Worm (Caenorhabditis elegans) whole organism, mixed stage, embryonic: ENCODE results near the gene lrx-1.

Experiments used
- M03D4.4 ChIP-seq: sonication (generic microtip); optimal IDR thresholded peaks from 2 replicates; lab custom pipeline; 2017; ENCODE audit warnings: mild to moderate bottlenecking, missing genetic modification characterization, missing compliant biosample characterization
- bed-3 ChIP-seq: fragments of 200-800 bp; sonication (Bioruptor generic); optimal IDR thresholded peaks from 3 replicates; lab custom pipeline; 2018; ENCODE audit warnings: mild to moderate bottlenecking, missing genetic modification characterization, moderate library complexity, missing compliant biosample characterization
- blmp-1 ChIP-seq: fragments of 150-350 bp; optimal IDR thresholded peaks from 2 replicates; lab custom pipeline; 2014; ENCODE audit warnings: missing biosample characterization, missing genetic modification characterization
- ceh-39 ChIP-seq: fragments of 150-350 bp; optimal IDR thresholded peaks from 2 replicates; lab custom pipeline; 2014; ENCODE audit warnings: missing biosample characterization, missing genetic modification characterization
- ceh-43 ChIP-seq: fragments of 200-800 bp; sonication (Bioruptor generic); optimal IDR thresholded peaks from 2 replicates; lab custom pipeline; 2018; ENCODE audit warnings: mild to moderate bottlenecking, missing genetic modification characterization, moderate library complexity, missing compliant biosample characterization
- ceh-83 ChIP-seq: fragments of 200-800 bp; sonication (Bioruptor generic); optimal IDR thresholded peaks from 2 replicates; lab custom pipeline; 2018; ENCODE audit warnings: mild to moderate bottlenecking, missing genetic modification characterization, missing compliant biosample characterization
- ces-1 ChIP-seq: fragments of 150-350 bp; optimal IDR thresholded peaks from 2 replicates; lab custom pipeline; 2014; ENCODE audit warnings: missing biosample characterization, missing genetic modification reagents, missing genetic modification characterization
- cnd-1 ChIP-seq: fragments of 200-800 bp; sonication (Bioruptor generic); optimal IDR thresholded peaks from 2 replicates; lab custom pipeline; 2018; ENCODE audit warnings: mild to moderate bottlenecking, missing genetic modification characterization, missing compliant biosample characterization
- drap-1 ChIP-seq: fragments of 200-800 bp; sonication (Bioruptor generic); optimal IDR thresholded peaks from 3 replicates; lab custom pipeline; 2018; ENCODE audit warnings: mild to moderate bottlenecking, missing genetic modification characterization, missing compliant biosample characterization
- elt-1 ChIP-seq: sonication (generic microtip); optimal IDR thresholded peaks from 2 replicates; lab custom pipeline; 2017; ENCODE audit warnings: missing genetic modification characterization, mild to moderate bottlenecking, missing compliant biosample characterization, antibody characterized with exemption, moderate library complexity, borderline replicate concordance; ENCODE audit not compliant: insufficient read depth
- elt-3 ChIP-seq: fragments of 150-350 bp; optimal IDR thresholded peaks from 2 replicates; lab custom pipeline; 2014; ENCODE audit warnings: missing biosample characterization, missing genetic modification characterization
- flh-1 ChIP-seq: fragments of 200-800 bp; sonication (Bioruptor generic); optimal IDR thresholded peaks from 2 replicates; lab custom pipeline; 2018; ENCODE audit warnings: mild to moderate bottlenecking, missing genetic modification characterization, moderate library complexity, missing compliant biosample characterization
- ham-2 ChIP-seq: fragments of 200-800 bp; sonication (Bioruptor generic); optimal IDR thresholded peaks from 2 replicates; lab custom pipeline; 2018; ENCODE audit warnings: mild to moderate bottlenecking, missing genetic modification characterization, missing compliant biosample characterization
- hlh-1 ChIP-seq: fragments of 150-350 bp; optimal IDR thresholded peaks from 2 replicates; lab custom pipeline; 2014; ENCODE audit warnings: missing biosample characterization, missing genetic modification reagents, missing genetic modification characterization
- lin-13 ChIP-seq: fragments of 150-350 bp; optimal IDR thresholded peaks from 2 replicates; lab custom pipeline; 2014; ENCODE audit warnings: missing biosample characterization, missing genetic modification characterization
- lin-32 ChIP-seq: fragments of 200-800 bp; sonication (Bioruptor generic); optimal IDR thresholded peaks from 2 replicates; lab custom pipeline; 2018; ENCODE audit warnings: mild to moderate bottlenecking, missing genetic modification characterization, missing compliant biosample characterization
- lsy-2 ChIP-seq: fragments of 150-350 bp; optimal IDR thresholded peaks from 2 replicates; lab custom pipeline; 2014; ENCODE audit warnings: missing biosample characterization, missing genetic modification characterization
- mab-5 ChIP-seq: fragments of 150-350 bp; optimal IDR thresholded peaks from 2 replicates; lab custom pipeline; 2014; ENCODE audit warnings: missing biosample characterization, missing genetic modification characterization
- mep-1 ChIP-seq: fragments of 150-350 bp; optimal IDR thresholded peaks from 2 replicates; lab custom pipeline; 2017; ENCODE audit warnings: missing biosample characterization, missing genetic modification reagents, missing genetic modification characterization, inconsistent platforms
- mls-2 ChIP-seq: sonication (generic microtip); optimal IDR thresholded peaks from 2 replicates; lab custom pipeline; 2016; ENCODE audit warnings: mild to moderate bottlenecking, missing genetic modification characterization, moderate library complexity, missing compliant biosample characterization
- nhr-12 ChIP-seq: fragments of 150-350 bp; optimal IDR thresholded peaks from 2 replicates; lab custom pipeline; 2014; ENCODE audit warnings: missing biosample characterization, missing genetic modification characterization
- nhr-2 ChIP-seq: fragments of 150-350 bp; optimal IDR thresholded peaks from 2 replicates; lab custom pipeline; 2014; ENCODE audit warnings: missing biosample characterization, missing genetic modification characterization
- nhr-237 ChIP-seq: fragments of 150-350 bp; optimal IDR thresholded peaks from 2 replicates; lab custom pipeline; 2014; ENCODE audit warnings: missing biosample characterization, missing genetic modification characterization
- nhr-28 ChIP-seq: fragments of 150-350 bp; optimal IDR thresholded peaks from 2 replicates; lab custom pipeline; 2014; ENCODE audit warnings: missing biosample characterization, missing genetic modification characterization
- nhr-76 ChIP-seq: sonication (generic microtip); optimal IDR thresholded peaks from 2 replicates; lab custom pipeline; 2017; ENCODE audit warnings: missing biosample characterization, missing genetic modification characterization
- pha-4 ChIP-seq: fragments of 150-350 bp; optimal IDR thresholded peaks from 2 replicates; lab custom pipeline; 2018; ENCODE audit warnings: missing biosample characterization, missing genetic modification reagents, missing genetic modification characterization
- sem-2 ChIP-seq: fragments of 200-800 bp; sonication (Bioruptor generic); optimal IDR thresholded peaks from 2 replicates; lab custom pipeline; 2018; ENCODE audit warnings: mild to moderate bottlenecking, missing genetic modification characterization, missing compliant biosample characterization
- snpc-4 ChIP-seq: fragments of 150-350 bp; optimal IDR thresholded peaks from 2 replicates; lab custom pipeline; 2014; ENCODE audit warnings: missing biosample characterization, missing genetic modification characterization
- sptf-1 ChIP-seq: sonication (generic microtip); optimal IDR thresholded peaks from 2 replicates; lab custom pipeline; 2017; ENCODE audit warnings: mild to moderate bottlenecking, missing genetic modification characterization, moderate library complexity, missing compliant biosample characterization
- tbx-8 ChIP-seq: fragments of 200-800 bp; sonication (Bioruptor generic); optimal IDR thresholded peaks from 2 replicates; lab custom pipeline; 2018; ENCODE audit warnings: mild to moderate bottlenecking, missing genetic modification characterization, moderate library complexity, missing compliant biosample characterization
- unc-120 ChIP-seq: sonication (generic microtip); optimal IDR thresholded peaks from 2 replicates; lab custom pipeline; 2017; ENCODE audit warnings: missing genetic modification characterization, missing compliant biosample characterization; ENCODE audit not compliant: poor library complexity, severe bottlenecking
- unc-39 ChIP-seq: fragments of 150-350 bp; optimal IDR thresholded peaks from 2 replicates; lab custom pipeline; 2014; ENCODE audit warnings: missing biosample characterization, missing genetic modification characterization
- unc-62 ChIP-seq: fragments of 150-350 bp; optimal IDR thresholded peaks from 2 replicates; lab custom pipeline; 2014; ENCODE audit warnings: missing biosample characterization, missing genetic modification reagents, missing genetic modification characterization
- zip-8 ChIP-seq: fragments of 150-350 bp; optimal IDR thresholded peaks from 2 replicates; lab custom pipeline; 2014; ENCODE audit warnings: missing biosample characterization, missing genetic modification characterization
- ztf-11 ChIP-seq: fragments of 150-350 bp; optimal IDR thresholded peaks from 2 replicates; lab custom pipeline; 2014; ENCODE audit warnings: missing biosample characterization, missing genetic modification characterization

The lrx-1 gene

DNA sequence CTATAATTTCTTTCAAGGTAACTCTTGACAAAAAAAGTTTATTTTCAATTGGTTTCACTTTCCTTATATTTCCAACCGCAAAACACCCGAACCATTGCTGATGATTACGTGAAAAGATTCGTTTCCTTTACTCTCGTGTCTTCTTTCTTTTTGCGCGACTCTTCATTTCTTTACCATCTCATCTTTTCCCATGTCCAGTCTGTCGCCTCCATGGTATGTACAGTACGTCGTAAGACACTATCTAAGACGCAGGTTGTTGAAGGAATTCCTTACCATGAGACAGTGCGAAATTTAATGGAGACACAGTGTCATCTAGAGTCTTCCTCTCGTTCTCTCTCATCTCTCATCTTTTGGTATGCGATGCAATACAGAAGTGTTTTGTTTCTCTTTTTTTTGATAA is 47.8 kb downstream of the lrx-1 start:
- TF ChIP-seq elt-1 (peak; percentile 16), ztf-11 (tag; lab: Kevin White, UChicago) (no peak), flh-1 (GFP tag; lab: Kevin White, UChicago) (no peak), hlh-1 (tag; lab: Kevin White, UChicago) (no peak), nhr-237 (peak; percentile 25), ham-2 (GFP tag; lab: Kevin White, UChicago) (no peak), sptf-1 (no peak), bed-3 (GFP tag; lab: Kevin White, UChicago) (no peak), mep-1 (no peak), blmp-1 (tag; lab: Kevin White, UChicago) (peak; percentile 9), nhr-28 (tag; lab: Kevin White, UChicago) (no peak), drap-1 (GFP tag; lab: Kevin White, UChicago) (no peak), zip-8 (tag; lab: Kevin White, UChicago) (no peak), unc-39 (no peak), elt-3 (tag; lab: Kevin White, UChicago) (peak; percentile 50), cnd-1 (no peak), ceh-39 (peak; percentile 26), snpc-4 (tag; lab: Kevin White, UChicago) (no peak), unc-120 (tag; lab: Kevin White, UChicago) (no peak), tbx-8 (GFP tag; lab: Kevin White, UChicago) (no peak), lin-32 (GFP tag; lab: Kevin White, UChicago) (no peak), M03D4.4 (tag; lab: Kevin White, UChicago) (no peak), lsy-2 (tag; lab: Kevin White, UChicago) (peak; percentile 16), ceh-43 (GFP tag; lab: Kevin White, UChicago) (no peak), sem-2 (no peak), nhr-12 (tag; lab: Kevin White, UChicago) (no peak), pha-4 (tag; lab: Kevin White, UChicago) (peak; percentile 72), nhr-2 (tag; lab: Kevin White, UChicago) (no peak), mls-2 (tag; lab: Kevin White, UChicago) (no peak), nhr-76 (tag; lab: Kevin White, UChicago) (no peak), ceh-83 (GFP tag; lab: Kevin White, UChicago) (no peak), ces-1 (no peak), lin-13 (tag; lab: Kevin White, UChicago) (no peak), unc-62 (GFP tag; lab: Kevin White, UChicago) (no peak), mab-5 (tag; lab: Kevin White, UChicago) (no peak)

DNA sequence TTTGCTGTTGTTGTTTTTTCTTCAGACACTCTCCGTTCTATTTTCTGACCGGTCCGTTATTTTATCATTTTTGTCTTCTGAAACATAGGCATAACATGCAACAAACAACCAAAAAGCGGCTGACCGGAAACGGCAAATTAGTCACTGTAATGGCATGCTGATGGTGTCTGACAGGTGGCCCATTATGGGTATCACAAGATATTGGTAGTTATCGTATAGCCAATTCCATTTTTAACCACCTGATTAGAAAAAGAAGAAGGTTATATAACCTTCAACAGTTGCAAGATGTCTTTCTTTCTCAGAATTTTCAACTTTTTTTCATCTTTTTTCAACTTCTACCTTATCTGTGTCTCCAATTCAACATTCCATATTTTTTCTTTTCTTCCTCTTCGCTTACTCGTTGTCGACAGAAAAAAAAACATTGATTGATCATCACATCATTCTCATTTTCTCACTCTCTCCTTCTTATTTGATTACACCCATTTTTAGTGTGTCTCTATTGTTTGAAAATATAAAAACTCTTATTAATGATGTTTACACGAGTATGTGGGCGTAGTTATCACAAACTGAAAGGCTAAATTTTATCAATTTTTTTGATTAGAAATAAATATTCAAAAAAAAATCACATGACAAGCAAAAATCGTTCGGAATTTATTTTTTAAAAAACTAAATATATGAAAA is 48.5 kb downstream of the lrx-1 start:
- TF ChIP-seq lsy-2 (tag; lab: Kevin White, UChicago) (no peak), ham-2 (GFP tag; lab: Kevin White, UChicago) (no peak), flh-1 (GFP tag; lab: Kevin White, UChicago) (no peak), mep-1 (no peak), nhr-76 (tag; lab: Kevin White, UChicago) (no peak), pha-4 (tag; lab: Kevin White, UChicago) (no peak), lin-32 (GFP tag; lab: Kevin White, UChicago) (no peak), drap-1 (GFP tag; lab: Kevin White, UChicago) (no peak), zip-8 (tag; lab: Kevin White, UChicago) (no peak), ceh-43 (GFP tag; lab: Kevin White, UChicago) (no peak), elt-3 (tag; lab: Kevin White, UChicago) (no peak), elt-1 (no peak), blmp-1 (tag; lab: Kevin White, UChicago) (no peak)

ce11 chrV:12301985-12302591 is 49.7 kb downstream of the lrx-1 start, which contains the start of the genes frm-7 and F55C5.17:
Gene frm-7, plus strand, starts transcription at chrV:12302484.
Gene F55C5.17, plus strand, starts transcription at chrV:12302541.
- no peak for TF ChIP-seq lin-32 (GFP tag; lab: Kevin White, UChicago)
- TF ChIP-seq ham-2 (GFP tag; lab: Kevin White, UChicago) = no peak
- TF ChIP-seq zip-8 (tag; lab: Kevin White, UChicago) = no peak
- TF ChIP-seq nhr-2 (tag; lab: Kevin White, UChicago) = no peak
- TF ChIP-seq mls-2 (tag; lab: Kevin White, UChicago) = no peak
- no peak for TF ChIP-seq lsy-2 (tag; lab: Kevin White, UChicago)
- no peak for TF ChIP-seq elt-1
- TF ChIP-seq tbx-8 (GFP tag; lab: Kevin White, UChicago) = no peak
- TF ChIP-seq flh-1 (GFP tag; lab: Kevin White, UChicago) = no peak
- TF ChIP-seq unc-62 (GFP tag; lab: Kevin White, UChicago) = no peak
- TF ChIP-seq nhr-237 = no peak
- TF ChIP-seq ztf-11 (tag; lab: Kevin White, UChicago) = no peak
- TF ChIP-seq nhr-28 (tag; lab: Kevin White, UChicago) = no peak
- TF ChIP-seq elt-3 (tag; lab: Kevin White, UChicago) = no peak
- TF ChIP-seq bed-3 (GFP tag; lab: Kevin White, UChicago) = no peak
- no peak for TF ChIP-seq ceh-43 (GFP tag; lab: Kevin White, UChicago)
- no peak for TF ChIP-seq cnd-1
